Fruit fly (Drosophila melanogaster) Kc167 (cell line): ENCODE data around the gene CG11279.

Source experiments
- Myc ChIP-seq: fragments of >200 bp; optimal IDR thresholded peaks from 2 replicates; lab custom pipeline; 2017; ENCODE audit warnings: missing external identifiers
- insv ChIP-seq: fragments of >200 bp; optimal IDR thresholded peaks from 3 replicates; lab custom pipeline; 2018; ENCODE audit warnings: missing external identifiers

dm6 chr3L:13032085-13032914 is 14.5 kb upstream of the CG11279 start:
- TF ChIP-seq insv (lab: Kevin White, UChicago) (no peak), Myc (lab: Kevin White, UChicago) (no peak)
